Fruit fly (Drosophila melanogaster) Kc167 (cell line): ENCODE results near the gene PolG2.

Experiments
- h ChIP-seq: fragments of >200 bp; optimal IDR thresholded peaks from 3 replicates; lab custom pipeline; 2018; ENCODE audit warnings: missing external identifiers
- insv ChIP-seq: fragments of >200 bp; optimal IDR thresholded peaks from 3 replicates; lab custom pipeline; 2018; ENCODE audit warnings: missing external identifiers
- psq ChIP-seq: fragments of >200 bp; optimal IDR thresholded peaks from 2 replicates; lab custom pipeline; 2017; ENCODE audit warnings: missing external identifiers
- ttk ChIP-seq: sonication (Bioruptor generic); optimal IDR thresholded peaks from 2 replicates; lab custom pipeline; 2017; ENCODE audit warnings: missing external identifiers

- TF ChIP-seq insv (no peak), psq (lab: Kevin White, UChicago) (no peak), ttk (lab: Kevin White, UChicago) (no peak), h (lab: Kevin White, UChicago) (no peak)
Measured at dm6 chr2L:13820176-13820575, 12.7 kb downstream of the PolG2 start.
